Worm (Caenorhabditis elegans) whole organism, mixed stage, embryonic: Measurements from ENCODE around the gene dpy-31.

Experiments
- M03D4.4 ChIP-seq: sonication (generic microtip); optimal IDR thresholded peaks from 2 replicates; lab custom pipeline; 2017; ENCODE audit warnings: mild to moderate bottlenecking, missing genetic modification characterization, missing compliant biosample characterization
- bed-3 ChIP-seq: fragments of 200-800 bp; sonication (Bioruptor generic); optimal IDR thresholded peaks from 3 replicates; lab custom pipeline; 2018; ENCODE audit warnings: mild to moderate bottlenecking, missing genetic modification characterization, moderate library complexity, missing compliant biosample characterization
- blmp-1 ChIP-seq: fragments of 150-350 bp; optimal IDR thresholded peaks from 2 replicates; lab custom pipeline; 2014; ENCODE audit warnings: missing biosample characterization, missing genetic modification characterization
- ceh-39 ChIP-seq: fragments of 150-350 bp; optimal IDR thresholded peaks from 2 replicates; lab custom pipeline; 2014; ENCODE audit warnings: missing biosample characterization, missing genetic modification characterization
- ceh-43 ChIP-seq: fragments of 200-800 bp; sonication (Bioruptor generic); optimal IDR thresholded peaks from 2 replicates; lab custom pipeline; 2018; ENCODE audit warnings: mild to moderate bottlenecking, missing genetic modification characterization, moderate library complexity, missing compliant biosample characterization
- ceh-83 ChIP-seq: fragments of 200-800 bp; sonication (Bioruptor generic); optimal IDR thresholded peaks from 2 replicates; lab custom pipeline; 2018; ENCODE audit warnings: mild to moderate bottlenecking, missing genetic modification characterization, missing compliant biosample characterization
- ces-1 ChIP-seq: fragments of 150-350 bp; optimal IDR thresholded peaks from 2 replicates; lab custom pipeline; 2014; ENCODE audit warnings: missing biosample characterization, missing genetic modification reagents, missing genetic modification characterization
- cnd-1 ChIP-seq: fragments of 200-800 bp; sonication (Bioruptor generic); optimal IDR thresholded peaks from 2 replicates; lab custom pipeline; 2018; ENCODE audit warnings: mild to moderate bottlenecking, missing genetic modification characterization, missing compliant biosample characterization
- drap-1 ChIP-seq: fragments of 200-800 bp; sonication (Bioruptor generic); optimal IDR thresholded peaks from 3 replicates; lab custom pipeline; 2018; ENCODE audit warnings: mild to moderate bottlenecking, missing genetic modification characterization, missing compliant biosample characterization
- elt-1 ChIP-seq: sonication (generic microtip); optimal IDR thresholded peaks from 2 replicates; lab custom pipeline; 2017; ENCODE audit warnings: missing genetic modification characterization, mild to moderate bottlenecking, missing compliant biosample characterization, antibody characterized with exemption, moderate library complexity, borderline replicate concordance; ENCODE audit not compliant: insufficient read depth
- elt-3 ChIP-seq: fragments of 150-350 bp; optimal IDR thresholded peaks from 2 replicates; lab custom pipeline; 2014; ENCODE audit warnings: missing biosample characterization, missing genetic modification characterization
- flh-1 ChIP-seq: fragments of 200-800 bp; sonication (Bioruptor generic); optimal IDR thresholded peaks from 2 replicates; lab custom pipeline; 2018; ENCODE audit warnings: mild to moderate bottlenecking, missing genetic modification characterization, moderate library complexity, missing compliant biosample characterization
- ham-2 ChIP-seq: fragments of 200-800 bp; sonication (Bioruptor generic); optimal IDR thresholded peaks from 2 replicates; lab custom pipeline; 2018; ENCODE audit warnings: mild to moderate bottlenecking, missing genetic modification characterization, missing compliant biosample characterization
- hlh-1 ChIP-seq: fragments of 150-350 bp; optimal IDR thresholded peaks from 2 replicates; lab custom pipeline; 2014; ENCODE audit warnings: missing biosample characterization, missing genetic modification reagents, missing genetic modification characterization
- lin-13 ChIP-seq: fragments of 150-350 bp; optimal IDR thresholded peaks from 2 replicates; lab custom pipeline; 2014; ENCODE audit warnings: missing biosample characterization, missing genetic modification characterization
- lin-32 ChIP-seq: fragments of 200-800 bp; sonication (Bioruptor generic); optimal IDR thresholded peaks from 2 replicates; lab custom pipeline; 2018; ENCODE audit warnings: mild to moderate bottlenecking, missing genetic modification characterization, missing compliant biosample characterization
- lsy-2 ChIP-seq: fragments of 150-350 bp; optimal IDR thresholded peaks from 2 replicates; lab custom pipeline; 2014; ENCODE audit warnings: missing biosample characterization, missing genetic modification characterization
- mab-5 ChIP-seq: fragments of 150-350 bp; optimal IDR thresholded peaks from 2 replicates; lab custom pipeline; 2014; ENCODE audit warnings: missing biosample characterization, missing genetic modification characterization
- mep-1 ChIP-seq: fragments of 150-350 bp; optimal IDR thresholded peaks from 2 replicates; lab custom pipeline; 2017; ENCODE audit warnings: missing biosample characterization, missing genetic modification reagents, missing genetic modification characterization, inconsistent platforms
- mls-2 ChIP-seq: sonication (generic microtip); optimal IDR thresholded peaks from 2 replicates; lab custom pipeline; 2016; ENCODE audit warnings: mild to moderate bottlenecking, missing genetic modification characterization, moderate library complexity, missing compliant biosample characterization
- nhr-12 ChIP-seq: fragments of 150-350 bp; optimal IDR thresholded peaks from 2 replicates; lab custom pipeline; 2014; ENCODE audit warnings: missing biosample characterization, missing genetic modification characterization
- nhr-2 ChIP-seq: fragments of 150-350 bp; optimal IDR thresholded peaks from 2 replicates; lab custom pipeline; 2014; ENCODE audit warnings: missing biosample characterization, missing genetic modification characterization
- nhr-237 ChIP-seq: fragments of 150-350 bp; optimal IDR thresholded peaks from 2 replicates; lab custom pipeline; 2014; ENCODE audit warnings: missing biosample characterization, missing genetic modification characterization
- nhr-28 ChIP-seq: fragments of 150-350 bp; optimal IDR thresholded peaks from 2 replicates; lab custom pipeline; 2014; ENCODE audit warnings: missing biosample characterization, missing genetic modification characterization
- nhr-76 ChIP-seq: sonication (generic microtip); optimal IDR thresholded peaks from 2 replicates; lab custom pipeline; 2017; ENCODE audit warnings: missing biosample characterization, missing genetic modification characterization
- pha-4 ChIP-seq: fragments of 150-350 bp; optimal IDR thresholded peaks from 2 replicates; lab custom pipeline; 2018; ENCODE audit warnings: missing biosample characterization, missing genetic modification reagents, missing genetic modification characterization
- sem-2 ChIP-seq: fragments of 200-800 bp; sonication (Bioruptor generic); optimal IDR thresholded peaks from 2 replicates; lab custom pipeline; 2018; ENCODE audit warnings: mild to moderate bottlenecking, missing genetic modification characterization, missing compliant biosample characterization
- snpc-4 ChIP-seq: fragments of 150-350 bp; optimal IDR thresholded peaks from 2 replicates; lab custom pipeline; 2014; ENCODE audit warnings: missing biosample characterization, missing genetic modification characterization
- sptf-1 ChIP-seq: sonication (generic microtip); optimal IDR thresholded peaks from 2 replicates; lab custom pipeline; 2017; ENCODE audit warnings: mild to moderate bottlenecking, missing genetic modification characterization, moderate library complexity, missing compliant biosample characterization
- tbx-8 ChIP-seq: fragments of 200-800 bp; sonication (Bioruptor generic); optimal IDR thresholded peaks from 2 replicates; lab custom pipeline; 2018; ENCODE audit warnings: mild to moderate bottlenecking, missing genetic modification characterization, moderate library complexity, missing compliant biosample characterization
- unc-120 ChIP-seq: sonication (generic microtip); optimal IDR thresholded peaks from 2 replicates; lab custom pipeline; 2017; ENCODE audit warnings: missing genetic modification characterization, missing compliant biosample characterization; ENCODE audit not compliant: poor library complexity, severe bottlenecking
- unc-39 ChIP-seq: fragments of 150-350 bp; optimal IDR thresholded peaks from 2 replicates; lab custom pipeline; 2014; ENCODE audit warnings: missing biosample characterization, missing genetic modification characterization
- unc-62 ChIP-seq: fragments of 150-350 bp; optimal IDR thresholded peaks from 2 replicates; lab custom pipeline; 2014; ENCODE audit warnings: missing biosample characterization, missing genetic modification reagents, missing genetic modification characterization
- zip-8 ChIP-seq: fragments of 150-350 bp; optimal IDR thresholded peaks from 2 replicates; lab custom pipeline; 2014; ENCODE audit warnings: missing biosample characterization, missing genetic modification characterization
- ztf-11 ChIP-seq: fragments of 150-350 bp; optimal IDR thresholded peaks from 2 replicates; lab custom pipeline; 2014; ENCODE audit warnings: missing biosample characterization, missing genetic modification characterization

The dpy-31 gene

DNA sequence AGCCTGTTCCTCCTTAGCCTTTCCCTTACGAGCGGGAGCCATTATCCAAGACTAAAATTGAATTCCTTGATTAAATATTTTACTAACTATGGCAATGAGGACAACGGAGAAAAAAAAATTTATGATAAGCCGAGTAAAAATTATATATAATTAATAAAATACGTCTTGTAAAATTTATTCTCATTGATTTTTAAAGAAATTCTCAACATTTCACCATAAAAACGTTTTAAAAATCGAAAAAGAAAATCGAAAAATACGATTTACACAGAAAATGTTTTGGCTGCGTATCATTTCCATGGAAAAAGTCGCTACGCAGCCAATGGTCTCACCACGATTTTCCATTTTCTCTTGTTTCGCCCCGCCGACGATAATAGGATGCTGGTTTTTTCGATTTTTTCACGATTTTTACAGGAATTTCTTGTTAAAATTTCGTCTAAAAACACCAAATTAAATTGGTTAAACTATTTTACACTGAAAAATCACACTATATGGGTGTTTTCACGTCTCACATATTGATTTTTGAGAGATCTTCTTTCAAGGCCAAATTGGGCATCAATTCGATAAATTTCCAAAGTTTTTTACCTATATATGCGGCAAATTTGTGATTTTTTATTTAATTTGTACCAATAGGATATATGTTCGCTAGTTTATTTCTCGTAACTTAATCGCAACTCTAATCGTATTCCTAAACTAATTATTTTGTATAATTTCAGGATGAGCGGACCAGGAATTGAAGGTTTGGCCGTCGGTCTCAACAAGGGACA is 22.3 kb upstream of the dpy-31 start, which contains the start of the genes rps-14 and rpl-36:
rps-14 (minus strand) TSS at position 51 of the 764 bp plus-strand sequence.
rpl-36 (plus strand) TSS at position 714 of the 764 bp plus-strand sequence.
- TF ChIP-seq elt-3 (no peak), flh-1 (GFP tag; lab: Kevin White, UChicago) (no peak), ceh-43 (no peak), drap-1 (GFP tag; lab: Kevin White, UChicago) (no peak), ztf-11 (tag; lab: Kevin White, UChicago) (no peak), pha-4 (peak; percentile 86), ham-2 (GFP tag; lab: Kevin White, UChicago) (no peak), mab-5 (tag; lab: Kevin White, UChicago) (no peak), ceh-83 (GFP tag; lab: Kevin White, UChicago) (no peak), blmp-1 (tag; lab: Kevin White, UChicago) (peak; percentile 15), M03D4.4 (peak; percentile 66), unc-39 (tag; lab: Kevin White, UChicago) (no peak), mep-1 (tag; lab: Kevin White, UChicago) (peak; percentile 91), nhr-12 (no peak), snpc-4 (tag; lab: Kevin White, UChicago) (no peak), nhr-76 (tag; lab: Kevin White, UChicago) (no peak), lin-13 (peak; percentile 87), cnd-1 (tag; lab: Kevin White, UChicago) (no peak), ces-1 (GFP tag; lab: Kevin White, UChicago) (peak; percentile 41), lin-32 (GFP tag; lab: Kevin White, UChicago) (no peak), nhr-237 (peak; percentile 92), unc-120 (tag; lab: Kevin White, UChicago) (no peak), sem-2 (GFP tag; lab: Kevin White, UChicago) (no peak), nhr-28 (no peak), ceh-39 (tag; lab: Kevin White, UChicago) (peak; percentile 76), nhr-2 (tag; lab: Kevin White, UChicago) (peak; percentile 16), mls-2 (no peak), unc-62 (GFP tag; lab: Kevin White, UChicago) (no peak), tbx-8 (GFP tag; lab: Kevin White, UChicago) (no peak), lsy-2 (tag; lab: Kevin White, UChicago) (peak; percentile 86), zip-8 (tag; lab: Kevin White, UChicago) (no peak), bed-3 (GFP tag; lab: Kevin White, UChicago) (no peak), sptf-1 (tag; lab: Kevin White, UChicago) (peak; percentile 57), elt-1 (tag; lab: Kevin White, UChicago) (no peak), hlh-1 (tag; lab: Kevin White, UChicago) (peak; percentile 4)

DNA sequence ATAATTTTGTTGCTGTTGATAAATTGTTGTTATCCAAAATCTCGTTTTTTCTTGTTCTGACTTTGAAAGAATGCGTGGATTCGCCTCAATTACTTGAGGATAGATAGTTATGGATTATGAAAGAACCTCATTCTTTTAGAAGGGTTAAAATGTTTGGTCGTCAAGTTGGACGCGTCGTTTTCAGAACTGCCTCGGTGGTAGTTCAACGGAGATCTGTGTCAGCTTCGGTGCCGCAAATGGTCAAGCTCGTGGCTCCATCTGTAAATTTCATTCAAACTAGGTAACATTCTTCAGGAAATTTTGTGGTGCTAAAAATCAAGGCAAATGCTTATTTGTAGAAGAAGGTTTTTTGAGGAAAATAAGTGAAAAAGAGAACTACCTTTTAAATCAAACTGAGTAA is 21.4 kb upstream of the dpy-31 start, which contains the start of gene ndab-2:
ndab-2 (plus strand) TSS at position 140 of the 400 bp plus-strand sequence.
- TF ChIP-seq elt-3 (no peak), lin-13 (no peak), ham-2 (GFP tag; lab: Kevin White, UChicago) (no peak), cnd-1 (tag; lab: Kevin White, UChicago) (no peak), ceh-43 (no peak), unc-120 (tag; lab: Kevin White, UChicago) (no peak), blmp-1 (tag; lab: Kevin White, UChicago) (no peak), mls-2 (no peak)

DNA sequence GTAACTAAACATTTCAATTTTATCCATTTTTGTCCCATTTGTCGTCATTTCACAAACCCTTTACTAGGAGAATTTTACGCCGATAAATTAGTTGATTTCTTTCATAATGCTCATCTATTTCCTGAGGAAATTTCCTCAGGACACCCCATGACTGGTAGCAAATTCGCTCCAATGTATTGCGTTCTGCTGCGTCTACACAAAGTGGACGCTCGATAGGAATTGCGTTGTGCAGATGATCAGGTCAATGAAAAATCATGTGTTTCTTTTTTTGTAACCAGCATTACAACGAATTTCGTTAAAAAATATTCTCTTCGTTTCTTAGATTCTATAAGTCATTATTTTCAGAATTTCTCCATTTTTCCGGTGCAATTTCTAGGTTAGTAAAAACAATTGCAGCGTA is 20.2 kb upstream of the dpy-31 start, which contains the start of gene epg-4:
epg-4 (plus strand) TSS at position 346 of the 400 bp plus-strand sequence.
- TF ChIP-seq lsy-2 (tag; lab: Kevin White, UChicago) (peak; percentile 7), mls-2 (peak; percentile 12), sptf-1 (tag; lab: Kevin White, UChicago) (peak; percentile 41), hlh-1 (tag; lab: Kevin White, UChicago) (peak; percentile 8), mep-1 (tag; lab: Kevin White, UChicago) (peak; percentile 67), bed-3 (GFP tag; lab: Kevin White, UChicago) (no peak), ceh-43 (no peak)
- TF ChIP-seq, all 35 proteins: peak for 5
